Worm (Caenorhabditis elegans) whole organism, early embryonic: Measurements from ENCODE around the gene sng-1.

Experiments used
- B0310.2 ChIP-seq: sonication (generic microtip); optimal IDR thresholded peaks from 2 replicates; lab custom pipeline; 2016; ENCODE audit warnings: mild to moderate bottlenecking, missing genetic modification characterization, missing compliant biosample characterization
- F13C5.2 ChIP-seq: sonication (generic microtip); optimal IDR thresholded peaks from 2 replicates; lab custom pipeline; 2017; ENCODE audit warnings: mild to moderate bottlenecking, missing genetic modification characterization, inconsistent platforms, missing compliant biosample characterization
- aly-1 ChIP-seq: sonication (generic microtip); optimal IDR thresholded peaks from 2 replicates; lab custom pipeline; 2016; ENCODE audit warnings: missing genetic modification characterization, missing compliant biosample characterization
- ama-1 ChIP-seq: fragments of 150-350 bp; optimal IDR thresholded peaks from 2 replicates; lab custom pipeline; 2014
- ceh-13 ChIP-seq: fragments of 200-800 bp; sonication (Bioruptor generic); optimal IDR thresholded peaks from 2 replicates; lab custom pipeline; 2018; ENCODE audit warnings: mild to moderate bottlenecking, missing genetic modification characterization, missing compliant biosample characterization
- ceh-36 ChIP-seq: sonication (generic microtip); optimal IDR thresholded peaks from 2 replicates; lab custom pipeline; 2016; ENCODE audit warnings: missing genetic modification characterization, inconsistent platforms, missing compliant biosample characterization
- ets-7 ChIP-seq: sonication (generic microtip); optimal IDR thresholded peaks from 2 replicates; lab custom pipeline; 2016; ENCODE audit warnings: missing genotype, missing genetic modification characterization, missing compliant biosample characterization
- flt-1 ChIP-seq: fragments of 200-800 bp; sonication (Bioruptor generic); IDR thresholded peaks from 2 replicates; pipeline ENCODE4 v1.3.6; 2022; ENCODE audit warnings: missing genetic modification characterization, missing compliant biosample characterization
- hmbx-1 ChIP-seq: sonication (generic microtip); optimal IDR thresholded peaks from 2 replicates; lab custom pipeline; 2016; ENCODE audit warnings: mild to moderate bottlenecking, missing genetic modification characterization, missing compliant biosample characterization
- hmg-4 ChIP-seq: fragments of 200-800 bp; sonication (Bioruptor generic); optimal IDR thresholded peaks from 2 replicates; lab custom pipeline; 2018; ENCODE audit warnings: mild to moderate bottlenecking, missing genetic modification characterization, missing compliant biosample characterization
- hnd-1 ChIP-seq: sonication (generic microtip); optimal IDR thresholded peaks from 2 replicates; lab custom pipeline; 2016; ENCODE audit warnings: missing genetic modification characterization, missing compliant biosample characterization
- pes-1 ChIP-seq: fragments of 200-800 bp; sonication (Bioruptor generic); IDR thresholded peaks from 2 replicates; pipeline ENCODE4 v1.3.6; 2022; ENCODE audit warnings: missing genetic modification reagents, missing genetic modification characterization, missing compliant biosample characterization
- scrt-1 ChIP-seq: fragments of 200-800 bp; sonication (Bioruptor generic); IDR thresholded peaks from 2 replicates; pipeline ENCODE4 v1.3.6; 2022; ENCODE audit warnings: missing genetic modification characterization, missing compliant biosample characterization
- sea-1 ChIP-seq: fragments of 200-800 bp; sonication (Bioruptor generic); conservative IDR thresholded peaks from 2 replicates; pipeline ENCODE4 v1.3.6; 2022; ENCODE audit warnings: missing genetic modification characterization, missing compliant biosample characterization
- tbx-11 ChIP-seq: fragments of 200-800 bp; sonication (Bioruptor generic); IDR thresholded peaks from 2 replicates; pipeline ENCODE4 v1.3.6; 2022; ENCODE audit warnings: missing genetic modification characterization, missing compliant biosample characterization
- tbx-37 ChIP-seq: fragments of 200-800 bp; sonication (Bioruptor generic); conservative IDR thresholded peaks from 2 replicates; pipeline ENCODE4 v1.3.6; 2022; ENCODE audit warnings: missing genetic modification reagents, missing genetic modification characterization, missing compliant biosample characterization
- tra-4 ChIP-seq: sonication (generic microtip); optimal IDR thresholded peaks from 2 replicates; lab custom pipeline; 2017; ENCODE audit warnings: missing genetic modification characterization, missing compliant biosample characterization

The sng-1 gene

ce11 chrX:7329601-7330000 is 2.2 kb downstream of the sng-1 start, which contains the start of gene ttr-59:
Gene ttr-59 (plus strand): TSS chrX:7329818.
- TF ChIP-seq sea-1 (GFP tag; lab: Robert Waterston, UW) (no peak), ets-7 (tag; lab: Kevin White, UChicago) (no peak), B0310.2 (tag; lab: Kevin White, UChicago) (no peak), hnd-1 (tag; lab: Kevin White, UChicago) (no peak), scrt-1 (GFP tag; lab: Robert Waterston, UW) (no peak), tbx-37 (no peak), hmg-4 (no peak), ama-1 (lab: Kevin White, UChicago) (no peak), ceh-36 (tag; lab: Kevin White, UChicago) (no peak), hmbx-1 (tag; lab: Kevin White, UChicago) (no peak), pes-1 (GFP tag; lab: Robert Waterston, UW) (no peak), aly-1 (tag; lab: Kevin White, UChicago) (no peak), F13C5.2 (no peak), ceh-13 (GFP tag; lab: Kevin White, UChicago) (no peak)

- TF ChIP-seq scrt-1 (GFP tag; lab: Robert Waterston, UW) (no peak), flt-1 (GFP tag; lab: Robert Waterston, UW) (no peak), ama-1 (lab: Kevin White, UChicago) (no peak), ceh-36 (tag; lab: Kevin White, UChicago) (no peak), F13C5.2 (no peak), hmg-4 (no peak)
Observed at ce11 chrX:7330685-7331196, 3.3 kb downstream of the sng-1 start, which contains the start of gene ttr-30. Gene ttr-30 (plus strand): TSS chrX:7330949.

ce11 chrX:7334302-7334724 is 6.9 kb downstream of the sng-1 start, which contains the start of gene epg-7:
Gene epg-7 (plus strand): TSS chrX:7334714.
- no peak for TF ChIP-seq flt-1 (GFP tag; lab: Robert Waterston, UW)
- TF ChIP-seq B0310.2 (tag; lab: Kevin White, UChicago) = no peak
- no peak for TF ChIP-seq sea-1 (GFP tag; lab: Robert Waterston, UW)
- TF ChIP-seq tbx-11 = no peak
- TF ChIP-seq tbx-37 = no peak
- TF ChIP-seq ama-1 (lab: Kevin White, UChicago) = no peak
- no peak for TF ChIP-seq tra-4
- no peak for TF ChIP-seq ceh-36 (tag; lab: Kevin White, UChicago)
- no peak for TF ChIP-seq hnd-1 (tag; lab: Kevin White, UChicago)
- peak; percentile 42 for TF ChIP-seq F13C5.2
- TF ChIP-seq hmg-4 = peak; percentile 78
- no peak for TF ChIP-seq hmbx-1 (tag; lab: Kevin White, UChicago)
- no peak for TF ChIP-seq ceh-13 (GFP tag; lab: Kevin White, UChicago)
- TF ChIP-seq scrt-1 (GFP tag; lab: Robert Waterston, UW) = no peak
- TF ChIP-seq ets-7 (tag; lab: Kevin White, UChicago) = no peak
- TF ChIP-seq aly-1 (tag; lab: Kevin White, UChicago) = no peak
- no peak for TF ChIP-seq pes-1 (GFP tag; lab: Robert Waterston, UW)

- TF ChIP-seq hnd-1 (tag; lab: Kevin White, UChicago) (no peak), aly-1 (tag; lab: Kevin White, UChicago) (no peak), hmg-4 (peak; percentile 12), ama-1 (lab: Kevin White, UChicago) (peak; percentile 53), scrt-1 (GFP tag; lab: Robert Waterston, UW) (no peak)
Observed at ce11 chrX:7340394-7340793, 13.0 kb downstream of the sng-1 start.

ce11 chrX:7340915-7341559 is 13.6 kb downstream of the sng-1 start, which contains the start of gene C07D8.6:
Gene C07D8.6 (plus strand): TSS chrX:7341509.
- TF ChIP-seq hmbx-1 (tag; lab: Kevin White, UChicago) = no peak
- TF ChIP-seq tbx-11 = no peak
- TF ChIP-seq hmg-4 = no peak
- no peak for TF ChIP-seq tbx-37
- TF ChIP-seq hnd-1 (tag; lab: Kevin White, UChicago) = no peak
- TF ChIP-seq flt-1 (GFP tag; lab: Robert Waterston, UW) = no peak
- TF ChIP-seq B0310.2 (tag; lab: Kevin White, UChicago) = no peak
- TF ChIP-seq pes-1 (GFP tag; lab: Robert Waterston, UW) = no peak
- no peak for TF ChIP-seq aly-1 (tag; lab: Kevin White, UChicago)
- no peak for TF ChIP-seq sea-1 (GFP tag; lab: Robert Waterston, UW)
- TF ChIP-seq ceh-13 (GFP tag; lab: Kevin White, UChicago) = no peak
- no peak for TF ChIP-seq ama-1 (lab: Kevin White, UChicago)

- TF ChIP-seq ceh-13 (GFP tag; lab: Kevin White, UChicago) (no peak), flt-1 (GFP tag; lab: Robert Waterston, UW) (no peak), ets-7 (tag; lab: Kevin White, UChicago) (no peak), ama-1 (lab: Kevin White, UChicago) (no peak), scrt-1 (GFP tag; lab: Robert Waterston, UW) (no peak), ceh-36 (tag; lab: Kevin White, UChicago) (no peak), hmbx-1 (tag; lab: Kevin White, UChicago) (no peak), tbx-11 (no peak), hmg-4 (no peak), tra-4 (no peak), aly-1 (tag; lab: Kevin White, UChicago) (no peak), tbx-37 (no peak), sea-1 (GFP tag; lab: Robert Waterston, UW) (no peak), hnd-1 (tag; lab: Kevin White, UChicago) (no peak), F13C5.2 (no peak)
Observed at ce11 chrX:7343218-7343617, 15.8 kb downstream of the sng-1 start.

ce11 chrX:7343747-7344146 is 16.3 kb downstream of the sng-1 start, which contains the start of gene C07D8.5:
Gene C07D8.5 (plus strand): TSS chrX:7344047.
- TF ChIP-seq tra-4 (no peak), flt-1 (GFP tag; lab: Robert Waterston, UW) (no peak), ets-7 (tag; lab: Kevin White, UChicago) (no peak), tbx-37 (no peak), hmbx-1 (tag; lab: Kevin White, UChicago) (no peak), hnd-1 (tag; lab: Kevin White, UChicago) (no peak), aly-1 (tag; lab: Kevin White, UChicago) (no peak), scrt-1 (GFP tag; lab: Robert Waterston, UW) (no peak), B0310.2 (tag; lab: Kevin White, UChicago) (no peak), ceh-13 (GFP tag; lab: Kevin White, UChicago) (no peak), ceh-36 (tag; lab: Kevin White, UChicago) (no peak), hmg-4 (no peak), ama-1 (lab: Kevin White, UChicago) (no peak), F13C5.2 (no peak)
